Worm (Caenorhabditis elegans) whole organism, young adult: ENCODE measurements around the gene Y46D2A.2.

Source experiments
- attf-3 ChIP-seq: fragments of 200-800 bp; sonication (Bioruptor generic); conservative IDR thresholded peaks from 2 replicates; pipeline ENCODE4 v1.3.6; 2022; ENCODE audit warnings: missing genetic modification reagents, missing genetic modification characterization, missing compliant biosample characterization
- ceh-79 ChIP-seq: sonication (generic microtip); optimal IDR thresholded peaks from 2 replicates; lab custom pipeline; 2017; ENCODE audit warnings: mild to moderate bottlenecking, missing genetic modification characterization, missing compliant biosample characterization
- hmg-20 ChIP-seq: fragments of 200-800 bp; sonication (Bioruptor generic); IDR thresholded peaks from 2 replicates; pipeline ENCODE4 v1.3.6; 2022; ENCODE audit warnings: missing genetic modification reagents, missing genetic modification characterization, missing compliant biosample characterization
- lir-1 ChIP-seq: fragments of 200-800 bp; sonication (Bioruptor generic); conservative IDR thresholded peaks from 2 replicates; pipeline ENCODE4 v1.3.6; 2022; ENCODE audit warnings: missing genetic modification reagents, missing genetic modification characterization, missing compliant biosample characterization
- nhr-179 ChIP-seq: sonication (generic microtip); optimal IDR thresholded peaks from 2 replicates; lab custom pipeline; 2016; ENCODE audit warnings: mild to moderate bottlenecking, missing genetic modification characterization, missing compliant biosample characterization
- rcor-1 ChIP-seq: fragments of 200-800 bp; sonication (Bioruptor generic); IDR thresholded peaks from 2 replicates; pipeline ENCODE4 v1.3.6; 2022; ENCODE audit warnings: missing genetic modification reagents, missing genetic modification characterization, missing compliant biosample characterization
- unc-62 ChIP-seq: fragments of 150-350 bp; optimal IDR thresholded peaks from 2 replicates; lab custom pipeline; 2014; ENCODE audit warnings: missing biosample characterization, missing genetic modification reagents, missing genetic modification characterization

DNA sequence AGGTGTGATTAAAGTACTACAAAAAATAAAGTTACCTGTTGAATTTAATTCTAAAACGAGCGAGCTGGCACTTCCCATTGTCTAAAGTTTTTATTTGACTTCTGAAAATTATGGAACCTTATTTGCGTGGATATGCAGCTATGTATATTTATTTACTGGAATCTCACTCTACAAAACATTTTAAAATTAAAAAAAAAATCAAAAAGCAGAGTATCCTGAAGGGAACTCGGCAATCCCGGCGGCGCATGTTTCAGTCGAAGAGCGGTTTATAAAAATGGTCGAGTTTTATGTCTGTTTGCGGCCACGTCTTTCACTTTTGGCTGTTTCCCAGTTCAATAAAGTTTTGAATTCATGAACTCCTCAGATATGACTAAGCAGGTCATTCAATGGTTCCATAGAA, 14.0 kb upstream of the Y46D2A.2 start, which contains the start of gene F14D2.19:
- no peak for TF ChIP-seq rcor-1 (GFP tag; lab: Robert Waterston, UW)
- TF ChIP-seq unc-62 (GFP tag; lab: Kevin White, UChicago), result no peak
- no peak for TF ChIP-seq nhr-179 (tag; lab: Kevin White, UChicago)
- TF ChIP-seq ceh-79 (tag; lab: Kevin White, UChicago), result no peak
- TF ChIP-seq hmg-20, result no peak
- TF ChIP-seq attf-3 (GFP tag; lab: Robert Waterston, UW), result no peak
- no peak for TF ChIP-seq lir-1 (GFP tag; lab: Robert Waterston, UW)
